Fruit fly (Drosophila melanogaster) whole organism: ENCODE data around the gene CG6495.
A peak's percentile ranks its signal among the peaks of the same experiment; 100 is the strongest.

ENCODE experiments used
- CG8478 ChIP-seq: fragments of >200 bp; optimal IDR thresholded peaks from 2 replicates; lab custom pipeline; 2018; ENCODE audit warnings: inconsistent platforms
- Dll ChIP-seq: fragments of >200 bp; optimal IDR thresholded peaks from 2 replicates; lab custom pipeline; 2017
- EcR ChIP-seq, 2 experiments: fragments of >200 bp; optimal IDR thresholded peaks; 2 replicates each; lab custom pipeline; 2017; ENCODE audit warnings: missing biosample characterization in 2 of 2, missing genetic modification characterization in 2 of 2, missing genetic modification reagents in 2 of 2
- pan ChIP-seq: fragments of >200 bp; optimal IDR thresholded peaks from 2 replicates; lab custom pipeline; 2017
- psq ChIP-seq: fragments of >200 bp; optimal IDR thresholded peaks from 2 replicates; lab custom pipeline; 2017
- usp ChIP-seq: fragments of >200 bp; optimal IDR thresholded peaks from 2 replicates; lab custom pipeline; 2017; ENCODE audit warnings: missing biosample characterization, missing genetic modification characterization, mixed read lengths

Gene CG6495

DNA sequence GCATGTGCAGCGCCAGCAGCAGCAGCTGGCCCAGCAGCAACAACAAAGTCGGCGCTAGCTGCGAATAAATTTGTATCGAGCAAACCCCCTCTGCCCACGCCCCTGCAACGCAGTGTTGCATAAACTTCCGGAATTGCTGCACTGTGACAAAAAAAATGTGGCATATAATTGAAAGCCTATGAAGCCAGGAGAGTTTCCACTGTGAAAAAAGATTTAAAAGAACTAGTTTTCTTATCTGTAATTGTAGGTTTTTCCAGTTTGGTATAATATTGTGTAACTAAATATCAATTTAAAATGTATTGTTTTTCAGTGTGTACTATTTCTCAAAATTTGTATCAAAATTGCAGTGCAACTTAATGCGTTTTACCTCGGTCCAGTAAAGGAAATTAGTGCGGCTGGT, 12.7 kb upstream of the CG6495 start:
- no peak for TF ChIP-seq usp
- TF ChIP-seq psq: no peak
- no peak for TF ChIP-seq CG8478
- no peak for TF ChIP-seq pan

DNA sequence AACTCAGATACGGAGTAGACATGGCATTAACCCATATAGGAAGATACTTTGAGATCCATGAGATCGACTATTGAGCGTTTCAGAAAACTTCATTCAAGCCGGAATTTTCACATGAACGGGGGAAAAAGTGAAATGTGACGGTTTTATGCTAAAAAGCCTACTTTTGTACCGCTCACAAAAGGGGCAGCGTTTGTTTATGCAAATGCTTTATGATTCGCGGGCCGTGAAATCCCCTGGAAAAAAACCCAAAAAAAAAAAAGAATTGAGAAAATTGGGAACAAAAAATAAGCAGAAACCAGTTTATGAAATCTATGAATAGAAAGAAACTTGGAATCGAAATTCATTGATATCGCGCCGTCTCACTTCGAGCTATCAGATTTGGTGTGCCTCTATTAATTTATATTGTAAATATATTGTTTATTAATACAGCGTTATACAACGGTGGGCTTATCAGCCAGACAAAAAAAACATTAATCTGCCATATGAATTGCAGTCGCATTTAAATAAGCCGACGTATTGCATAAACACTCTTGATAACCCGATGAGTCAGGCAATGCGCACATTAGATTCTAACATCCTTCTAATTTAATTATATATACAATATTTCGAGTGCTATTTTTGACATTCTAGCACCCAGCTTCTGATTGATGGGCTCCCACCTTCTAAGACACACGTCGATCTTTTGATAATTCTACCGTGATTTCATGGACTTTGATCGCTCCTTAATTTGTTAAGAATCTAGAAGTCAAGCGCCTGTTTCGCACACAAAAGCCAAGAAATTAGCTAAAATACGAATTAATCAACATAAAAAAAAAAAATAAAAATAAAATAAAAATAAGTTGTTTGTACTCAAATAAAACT, 11.1 kb upstream of the CG6495 start:
- no peak for TF ChIP-seq pan
- TF ChIP-seq Dll (lab: Kevin White, UChicago): no peak
- TF ChIP-seq usp: no peak
- TF ChIP-seq CG8478: no peak
- TF ChIP-seq EcR (GFP tag; optimal IDR thresholded peaks at IDR 0.05; lab: Kevin White, UChicago): no peak
- TF ChIP-seq psq: no peak

DNA sequence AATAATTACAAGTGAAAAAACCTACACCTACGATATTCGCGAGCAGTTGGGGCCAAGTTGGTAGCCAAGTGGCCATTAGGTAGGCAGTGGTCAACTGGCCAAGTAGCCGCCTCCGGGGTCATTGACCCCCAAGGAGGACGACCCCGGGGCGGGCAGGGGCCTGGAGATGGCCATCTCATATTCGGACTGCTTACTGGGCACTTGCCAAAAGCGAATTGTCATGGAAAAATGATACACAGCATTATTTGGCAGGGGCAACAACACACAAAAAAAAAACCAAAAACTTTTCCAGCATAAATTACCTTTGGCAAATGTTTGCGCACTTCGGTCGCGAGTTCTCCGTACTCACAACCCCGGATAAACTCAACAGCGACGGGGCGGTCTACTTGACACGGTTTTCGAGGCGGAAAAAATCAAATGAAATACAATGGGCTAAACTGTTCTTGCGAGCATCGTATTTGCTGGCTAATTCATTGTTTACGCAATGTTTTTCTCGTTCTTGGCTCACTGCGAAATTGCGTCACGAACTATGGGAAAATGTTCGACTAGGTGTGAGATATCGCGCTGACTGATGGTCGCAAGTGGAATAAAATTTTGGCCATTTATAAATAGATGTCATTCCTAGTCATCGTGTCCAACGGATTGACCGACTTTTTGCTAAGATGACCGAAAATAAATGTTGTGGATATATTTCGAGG, 9.9 kb upstream of the CG6495 start:
- no peak for TF ChIP-seq pan
- no peak for TF ChIP-seq CG8478
- TF ChIP-seq EcR (GFP tag; optimal IDR thresholded peaks at IDR 0.05; lab: Kevin White, UChicago): peak in 1 of 2 experiments; percentile 44
- no peak for TF ChIP-seq usp
- no peak for TF ChIP-seq Dll (lab: Kevin White, UChicago)
- no peak for TF ChIP-seq psq

DNA sequence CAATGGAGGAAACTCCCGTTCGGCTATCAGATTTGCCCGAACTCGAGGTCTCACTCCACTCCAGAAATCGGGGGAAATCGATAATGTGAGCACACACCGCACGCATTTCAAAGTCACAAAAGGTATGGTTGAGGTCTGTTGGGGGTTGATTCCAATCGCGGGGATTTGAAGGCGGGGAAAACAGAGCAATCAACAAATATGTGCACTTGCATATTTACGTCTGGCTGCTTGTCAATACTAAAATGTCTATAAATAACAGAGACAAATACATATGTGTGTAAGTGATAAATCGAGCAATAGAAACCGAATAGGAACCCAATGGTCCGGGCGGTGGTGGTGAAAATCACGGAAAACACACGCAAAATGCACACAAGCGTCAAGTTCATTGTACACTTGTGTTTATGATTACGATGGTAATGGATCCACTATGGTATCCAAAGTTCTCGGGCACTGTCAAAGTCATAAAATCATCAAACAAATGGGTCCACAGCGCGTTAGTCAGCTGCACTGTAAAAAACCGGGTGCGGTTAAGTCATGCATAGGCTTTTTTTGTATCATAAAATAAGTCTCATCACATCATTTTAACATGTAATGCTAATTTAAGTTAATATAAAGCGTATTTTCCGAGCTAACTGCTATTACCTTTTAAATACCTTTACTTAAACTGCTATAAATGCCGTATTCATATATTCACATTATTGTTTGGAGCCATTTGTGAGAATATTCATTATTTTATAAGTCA, 8.9 kb upstream of the CG6495 start:
- no peak for TF ChIP-seq EcR (GFP tag; optimal IDR thresholded peaks at IDR 0.05; lab: Kevin White, UChicago)
- no peak for TF ChIP-seq usp
- no peak for TF ChIP-seq CG8478
- no peak for TF ChIP-seq psq
- TF ChIP-seq pan: no peak
- no peak for TF ChIP-seq Dll (lab: Kevin White, UChicago)

DNA sequence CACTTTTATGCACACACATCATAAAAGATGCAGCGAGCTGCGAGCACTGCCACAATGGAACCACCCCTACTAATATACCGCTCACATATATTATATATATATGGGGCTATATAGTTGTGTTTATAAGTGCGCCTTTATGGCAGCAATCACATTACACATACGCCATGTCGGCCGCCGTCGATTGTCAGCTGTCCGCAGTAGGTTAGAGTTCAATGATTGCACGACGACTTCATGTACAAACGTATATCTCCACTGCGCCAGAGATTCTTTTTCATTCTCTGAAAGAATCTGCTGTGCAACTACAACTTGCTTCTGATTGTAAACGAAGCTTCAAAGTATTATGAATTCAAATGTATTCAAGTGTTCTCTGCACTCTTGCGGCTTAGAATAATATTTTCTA, 8.2 kb upstream of the CG6495 start:
- TF ChIP-seq EcR (GFP tag; optimal IDR thresholded peaks at IDR 0.05; lab: Kevin White, UChicago) (peak in 1 of 2 experiments; percentile 31), pan (no peak)

DNA sequence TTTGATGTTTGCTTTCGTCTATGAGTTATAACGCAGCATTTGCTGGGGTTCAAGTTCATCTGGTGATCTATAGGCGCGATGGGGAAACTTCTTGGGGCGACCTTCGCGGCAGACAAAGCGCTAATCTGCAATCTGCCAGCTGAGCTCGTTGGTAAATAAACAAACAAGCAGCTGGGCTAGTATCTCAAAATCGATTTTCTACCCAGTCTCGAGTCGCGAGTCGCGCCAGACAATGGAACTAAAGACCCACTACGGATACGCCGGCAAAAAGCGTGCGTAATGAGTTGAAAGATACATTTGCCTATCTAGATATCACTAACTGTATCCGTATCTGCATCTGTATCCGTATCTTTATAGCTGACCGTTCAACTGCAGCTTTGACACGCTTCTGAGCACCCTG, 7.3 kb upstream of the CG6495 start:
- no peak for TF ChIP-seq usp
- no peak for TF ChIP-seq pan
- TF ChIP-seq psq: no peak
- TF ChIP-seq CG8478: no peak
- TF ChIP-seq EcR (GFP tag; optimal IDR thresholded peaks at IDR 0.05; lab: Kevin White, UChicago): no peak
- no peak for TF ChIP-seq Dll (lab: Kevin White, UChicago)

DNA sequence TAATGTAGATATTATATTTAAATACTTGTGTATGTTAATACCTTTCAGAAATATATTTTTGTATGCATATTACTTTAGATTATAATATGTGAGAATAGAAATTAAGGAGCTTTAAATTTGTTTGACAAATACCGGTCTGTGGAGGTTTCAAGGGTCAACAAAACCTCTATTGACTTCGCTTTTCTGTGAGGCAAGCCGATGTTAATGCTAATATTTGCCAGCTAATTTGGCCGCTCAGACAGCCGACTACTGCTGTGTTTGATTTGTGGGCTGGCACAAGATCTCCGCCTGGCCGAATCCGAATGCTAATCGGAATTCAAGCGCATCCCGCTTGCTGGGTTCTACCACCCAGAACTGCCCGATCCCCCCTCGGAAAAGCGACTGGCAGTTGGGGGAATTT, 6.3 kb upstream of the CG6495 start:
- TF ChIP-seq pan (no peak), psq (no peak), CG8478 (no peak), EcR (GFP tag; optimal IDR thresholded peaks at IDR 0.05; lab: Kevin White, UChicago) (no peak), Dll (lab: Kevin White, UChicago) (no peak), usp (no peak)

DNA sequence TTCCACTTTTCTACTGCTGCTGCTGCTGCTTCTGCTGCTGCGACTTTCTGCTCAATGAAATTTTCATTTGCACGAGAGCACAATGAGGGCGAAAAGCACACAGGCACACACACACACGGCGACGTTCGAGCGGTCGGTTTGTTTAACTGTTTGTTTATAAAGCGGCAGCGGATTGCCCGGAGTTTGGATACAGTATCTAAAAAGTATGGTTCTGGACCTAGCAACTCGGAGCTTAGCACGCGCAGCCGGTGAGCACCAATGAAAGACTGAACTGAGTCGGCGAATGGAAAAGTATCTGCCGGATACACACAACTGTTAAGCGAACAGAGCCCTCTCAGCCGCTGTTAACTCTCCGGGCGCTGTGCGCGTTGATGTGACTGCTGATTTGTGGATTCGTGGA, 4.9 kb upstream of the CG6495 start, which contains the start of gene CG17124:
Gene CG17124, minus strand, starts transcription at position 277 of the 400 bp plus-strand sequence.
- TF ChIP-seq Dll (lab: Kevin White, UChicago) (no peak), EcR (GFP tag; optimal IDR thresholded peaks at IDR 0.05; lab: Kevin White, UChicago) (no peak), psq (no peak), CG8478 (no peak)

DNA sequence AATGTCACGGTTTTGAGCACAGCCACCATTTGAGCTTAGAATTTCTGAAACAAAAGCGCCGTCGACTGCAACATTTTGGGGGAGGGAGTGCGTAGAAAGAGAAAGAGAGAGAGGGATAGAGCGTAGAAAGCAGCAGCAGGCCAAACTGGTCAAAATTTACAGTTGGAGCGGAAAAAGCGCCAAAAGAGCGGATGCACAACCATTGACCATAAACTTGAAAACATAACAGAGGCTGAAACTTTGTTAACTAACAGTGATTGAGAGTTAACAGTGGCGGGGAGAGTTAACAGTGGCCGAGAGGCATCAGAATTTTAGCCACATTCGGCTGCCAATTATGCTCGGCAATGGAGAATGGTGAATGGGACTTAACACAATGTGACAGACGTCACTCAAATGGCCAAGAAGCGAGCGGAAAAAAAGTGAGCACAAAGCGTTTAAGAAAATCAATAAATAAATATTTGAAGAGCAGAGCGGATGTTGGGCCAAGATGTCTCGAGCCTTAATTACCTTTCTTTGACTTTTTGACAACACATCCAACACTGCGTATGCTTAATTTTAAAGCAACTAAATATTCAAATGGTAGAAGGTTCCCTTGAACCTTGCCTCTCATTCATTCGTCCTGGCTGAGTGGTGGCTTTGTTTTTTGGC, 3.8 kb upstream of the CG6495 start:
- no peak for TF ChIP-seq Dll (lab: Kevin White, UChicago)
- no peak for TF ChIP-seq usp
- no peak for TF ChIP-seq EcR (GFP tag; optimal IDR thresholded peaks at IDR 0.05; lab: Kevin White, UChicago)
- TF ChIP-seq pan: no peak
- no peak for TF ChIP-seq CG8478
- TF ChIP-seq psq: no peak

DNA sequence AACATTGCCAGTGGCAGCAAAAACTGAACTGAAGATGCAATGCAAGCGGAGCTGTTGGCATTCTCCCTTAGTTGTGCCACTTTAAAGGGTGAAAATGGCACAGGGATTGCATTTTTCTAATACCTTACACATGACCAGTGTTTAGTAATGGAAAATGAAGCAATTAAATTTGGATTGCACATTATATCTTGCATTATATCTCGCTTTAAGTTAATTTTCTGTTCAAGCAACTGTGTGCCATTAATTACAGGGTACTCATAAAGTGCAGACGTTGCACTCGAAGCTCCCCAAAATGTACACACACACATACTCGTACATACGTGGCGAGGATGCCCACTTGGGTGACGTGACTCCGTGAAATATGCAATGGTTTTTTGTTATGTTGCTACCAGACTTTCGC, 1.3 kb upstream of the CG6495 start:
- TF ChIP-seq psq (no peak), CG8478 (no peak), EcR (GFP tag; optimal IDR thresholded peaks at IDR 0.05; lab: Kevin White, UChicago) (no peak), Dll (lab: Kevin White, UChicago) (no peak), pan (no peak), usp (no peak)

DNA sequence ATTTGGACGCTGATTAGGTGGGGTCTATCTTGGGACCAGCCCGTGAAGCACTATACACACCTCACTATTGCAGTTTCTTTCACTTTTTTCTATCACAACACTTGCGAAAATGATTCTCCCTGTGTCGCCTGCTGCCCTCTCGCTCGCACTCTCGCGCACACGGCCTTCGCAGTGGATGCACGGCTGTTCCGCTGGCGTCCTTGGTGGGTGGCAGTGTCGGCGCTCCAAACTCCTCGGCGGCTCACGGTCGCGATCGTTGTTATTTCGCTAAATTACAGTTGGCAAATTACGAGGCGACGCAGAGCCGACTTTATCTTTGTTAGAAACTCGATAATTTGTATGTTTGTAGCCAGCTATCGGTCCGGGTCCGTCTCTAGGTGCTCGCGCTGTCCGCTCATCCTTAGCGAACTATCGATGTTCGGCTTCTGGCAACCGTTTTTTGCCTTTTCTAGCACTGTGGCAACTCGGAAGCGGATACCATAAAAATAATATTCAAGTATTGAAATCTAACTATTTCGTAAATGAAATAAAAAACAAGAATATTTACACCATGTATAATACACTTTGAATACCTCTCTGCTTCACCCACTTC, 6.8 kb downstream of the CG6495 start, which contains the start of gene Ubc2:
Gene Ubc2, minus strand, starts transcription at position 410 of the 592 bp plus-strand sequence.
- TF ChIP-seq psq: no peak

DNA sequence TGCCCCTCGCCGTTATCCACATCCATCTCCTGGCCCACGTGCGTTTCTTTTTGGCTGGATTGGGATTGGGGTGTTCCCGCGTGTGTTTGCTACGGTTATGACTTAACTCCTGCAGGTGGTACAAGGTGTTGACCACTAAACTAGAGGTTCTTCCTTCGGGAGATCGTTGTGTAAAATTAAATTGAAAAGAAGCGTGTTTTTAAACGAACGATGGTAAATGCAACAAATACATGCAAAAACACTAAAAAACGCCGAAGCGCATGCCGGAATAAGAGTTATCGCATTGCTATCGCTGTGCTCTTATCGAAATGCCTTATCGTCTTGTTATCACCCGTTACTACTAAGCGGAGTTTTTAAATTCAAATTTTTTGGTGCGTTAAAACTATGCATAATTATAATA, 8.8 kb downstream of the CG6495 start, which contains the start of gene CG6724:
Gene CG6724, minus strand, starts transcription at position 245 of the 400 bp plus-strand sequence.
- TF ChIP-seq CG8478: no peak
- TF ChIP-seq Dll (lab: Kevin White, UChicago): no peak
- no peak for TF ChIP-seq EcR (GFP tag; optimal IDR thresholded peaks at IDR 0.05; lab: Kevin White, UChicago)
- TF ChIP-seq psq: no peak
- TF ChIP-seq pan: no peak
- TF ChIP-seq usp: no peak
